Worm (Caenorhabditis elegans) whole organism, L4 larva: ENCODE measurements around the gene fbxa-76.

Experiments
- ama-1 ChIP-seq: fragments of 150-350 bp; optimal IDR thresholded peaks from 2 replicates; lab custom pipeline; 2014; ENCODE audit warnings: inconsistent platforms, mixed read lengths
- ces-1 ChIP-seq: fragments of 150-350 bp; sonication (generic microtip); optimal IDR thresholded peaks from 4 replicates; lab custom pipeline; 2014; ENCODE audit warnings: missing biosample characterization, missing genetic modification reagents, missing genetic modification characterization
- fkh-10 ChIP-seq: fragments of 150-350 bp; optimal IDR thresholded peaks from 2 replicates; lab custom pipeline; 2014; ENCODE audit warnings: missing biosample characterization, missing genetic modification reagents, missing genetic modification characterization
- lin-29 ChIP-seq: fragments of 200-800 bp; sonication (Bioruptor generic); IDR thresholded peaks from 2 replicates; pipeline ENCODE4 v1.3.6; 2022; ENCODE audit warnings: missing genetic modification reagents, missing genetic modification characterization, missing compliant biosample characterization
- lin-38 ChIP-seq: fragments of 200-800 bp; sonication (Bioruptor generic); IDR thresholded peaks from 2 replicates; pipeline ENCODE4 v1.3.6; 2022; ENCODE audit warnings: missing genetic modification reagents, missing genetic modification characterization, missing compliant biosample characterization
- pqm-1 ChIP-seq: sonication (generic microtip); optimal IDR thresholded peaks from 2 replicates; lab custom pipeline; 2017; ENCODE audit warnings: missing biosample characterization, missing genetic modification characterization
- tra-1 ChIP-seq: fragments of 200-800 bp; sonication (Bioruptor generic); IDR thresholded peaks from 2 replicates; pipeline ENCODE4 v1.3.6; 2022; ENCODE audit warnings: missing genetic modification reagents, missing genetic modification characterization, missing compliant biosample characterization
- vab-7 ChIP-seq: fragments of 200-800 bp; sonication (Bioruptor generic); IDR thresholded peaks from 2 replicates; pipeline ENCODE4 v1.3.6; 2022; ENCODE audit warnings: missing genetic modification reagents, missing genetic modification characterization, missing compliant biosample characterization

DNA sequence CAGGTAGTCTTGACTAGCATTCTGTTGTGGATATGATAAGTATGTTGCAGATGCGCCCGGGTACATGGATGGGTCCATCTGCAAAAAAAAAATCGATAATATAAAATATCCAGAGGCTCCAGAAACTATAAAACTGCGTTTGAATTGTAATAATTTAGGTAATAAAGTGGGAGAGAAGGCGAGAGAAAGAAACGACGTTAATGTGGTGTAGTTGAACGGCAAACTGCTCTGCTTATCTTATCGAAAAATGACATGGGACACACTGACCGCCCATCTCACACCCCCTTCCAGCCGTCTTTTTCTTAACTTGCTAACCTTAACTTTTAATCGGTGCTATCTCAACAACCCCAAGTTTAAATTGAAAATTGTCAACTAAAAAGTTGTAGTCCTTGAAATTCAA is 27.0 kb downstream of the fbxa-76 start:
- TF ChIP-seq lin-38 (GFP tag; lab: Robert Waterston, UW) (no peak), ama-1 (no peak), fkh-10 (GFP tag; lab: Kevin White, UChicago) (no peak), lin-29 (no peak), vab-7 (GFP tag; lab: Robert Waterston, UW) (no peak), ces-1 (GFP tag; lab: Kevin White, UChicago) (no peak), tra-1 (no peak), pqm-1 (tag; lab: Kevin White, UChicago) (peak; percentile 83)
